Worm (Caenorhabditis elegans) whole organism, L3 larva: ENCODE data around the gene T25G12.13.
A peak's percentile ranks its signal among the peaks of the same experiment; 100 is the strongest.

Experiments
- ZK546.5 ChIP-seq: sonication (generic microtip); optimal IDR thresholded peaks from 2 replicates; lab custom pipeline; 2017; ENCODE audit warnings: missing biosample characterization, missing genetic modification characterization
- aly-2 ChIP-seq: fragments of 150-350 bp; optimal IDR thresholded peaks from 2 replicates; lab custom pipeline; 2014; ENCODE audit warnings: missing biosample characterization, missing genetic modification characterization
- ama-1 ChIP-seq: fragments of 150-350 bp; optimal IDR thresholded peaks from 2 replicates; lab custom pipeline; 2018
- ceh-16 ChIP-seq: sonication (generic microtip); optimal IDR thresholded peaks from 2 replicates; lab custom pipeline; 2017; ENCODE audit warnings: missing biosample characterization, missing genetic modification characterization
- ceh-28 ChIP-seq: fragments of 150-350 bp; optimal IDR thresholded peaks from 2 replicates; lab custom pipeline; 2014; ENCODE audit warnings: missing biosample characterization, missing genetic modification reagents, missing genetic modification characterization
- daf-12 ChIP-seq: fragments of 150-350 bp; optimal IDR thresholded peaks from 2 replicates; lab custom pipeline; 2014; ENCODE audit warnings: missing biosample characterization, missing genetic modification reagents, missing genetic modification characterization
- egl-5 ChIP-seq: fragments of 150-350 bp; optimal IDR thresholded peaks from 2 replicates; lab custom pipeline; 2017; ENCODE audit warnings: missing biosample characterization, missing genetic modification reagents, missing genetic modification characterization, inconsistent platforms
- elt-1 ChIP-seq: fragments of 150-350 bp; optimal IDR thresholded peaks from 2 replicates; lab custom pipeline; 2014; ENCODE audit warnings: missing biosample characterization, missing genetic modification characterization
- elt-2 ChIP-seq: sonication (generic microtip); optimal IDR thresholded peaks from 2 replicates; lab custom pipeline; 2016; ENCODE audit warnings: missing genetic modification reagents, mild to moderate bottlenecking, missing genetic modification characterization, missing compliant biosample characterization
- eor-1 ChIP-seq, 2 experiments: fragments of 150-350 bp; optimal IDR thresholded peaks; 2 replicates each; lab custom pipeline; 2014 to 2018; ENCODE audit warnings: missing biosample characterization in 2 of 2, missing genetic modification characterization in 2 of 2
- fkh-10 ChIP-seq: sonication (generic microtip); optimal IDR thresholded peaks from 2 replicates; lab custom pipeline; 2017; ENCODE audit warnings: missing biosample characterization, missing genetic modification reagents, missing genetic modification characterization
- fkh-2 ChIP-seq: fragments of 150-350 bp; optimal IDR thresholded peaks from 2 replicates; lab custom pipeline; 2014; ENCODE audit warnings: missing biosample characterization, missing genetic modification reagents, missing genetic modification characterization
- fos-1 ChIP-seq: fragments of 150-350 bp; optimal IDR thresholded peaks from 2 replicates; lab custom pipeline; 2014; ENCODE audit warnings: missing biosample characterization, missing genetic modification characterization
- jun-1 ChIP-seq: fragments of 150-350 bp; optimal IDR thresholded peaks from 2 replicates; lab custom pipeline; 2014; ENCODE audit warnings: missing biosample characterization, missing genetic modification reagents, missing genetic modification characterization
- lin-15B ChIP-seq: fragments of 150-350 bp; optimal IDR thresholded peaks from 2 replicates; lab custom pipeline; 2014; ENCODE audit warnings: missing biosample characterization, missing genetic modification characterization
- lin-39 ChIP-seq: fragments of 150-350 bp; optimal IDR thresholded peaks from 2 replicates; lab custom pipeline; 2018; ENCODE audit warnings: missing biosample characterization, missing genetic modification reagents, missing genetic modification characterization
- lsy-12 ChIP-seq: sonication (generic microtip); optimal IDR thresholded peaks from 2 replicates; lab custom pipeline; 2016; ENCODE audit warnings: mild to moderate bottlenecking, missing genetic modification characterization, missing compliant biosample characterization
- mml-1 ChIP-seq: fragments of 150-350 bp; sonication (generic microtip); optimal IDR thresholded peaks from 3 replicates; lab custom pipeline; 2014; ENCODE audit warnings: missing biosample characterization, missing genetic modification characterization
- nfya-1 ChIP-seq: sonication (generic microtip); optimal IDR thresholded peaks from 2 replicates; lab custom pipeline; 2017; ENCODE audit warnings: missing genetic modification characterization, mild to moderate bottlenecking, missing compliant biosample characterization, antibody characterized with exemption, moderate library complexity; ENCODE audit not compliant: insufficient read depth
- nhr-11 ChIP-seq: fragments of 150-350 bp; optimal IDR thresholded peaks from 2 replicates; lab custom pipeline; 2014; ENCODE audit warnings: missing biosample characterization, missing genetic modification characterization
- nhr-12 ChIP-seq: fragments of 150-350 bp; optimal IDR thresholded peaks from 2 replicates; lab custom pipeline; 2014; ENCODE audit warnings: missing biosample characterization, missing genetic modification characterization
- nhr-23 ChIP-seq: fragments of 150-350 bp; optimal IDR thresholded peaks from 2 replicates; lab custom pipeline; 2014; ENCODE audit warnings: missing biosample characterization, missing genetic modification reagents, missing genetic modification characterization
- nhr-237 ChIP-seq: fragments of 150-350 bp; optimal IDR thresholded peaks from 2 replicates; lab custom pipeline; 2014; ENCODE audit warnings: missing biosample characterization, missing genetic modification characterization
- nhr-25 ChIP-seq: sonication (generic microtip); optimal IDR thresholded peaks from 2 replicates; lab custom pipeline; 2017; ENCODE audit warnings: missing biosample characterization, missing genetic modification characterization
- nhr-28 ChIP-seq: fragments of 150-350 bp; optimal IDR thresholded peaks from 2 replicates; lab custom pipeline; 2014; ENCODE audit warnings: missing biosample characterization, missing genetic modification characterization
- nhr-43 ChIP-seq: sonication (generic microtip); optimal IDR thresholded peaks from 2 replicates; lab custom pipeline; 2016; ENCODE audit warnings: mild to moderate bottlenecking, missing genetic modification characterization, missing compliant biosample characterization; ENCODE audit not compliant: poor library complexity, severe bottlenecking
- nhr-67 ChIP-seq: fragments of 150-350 bp; optimal IDR thresholded peaks from 2 replicates; lab custom pipeline; 2014; ENCODE audit warnings: missing biosample characterization, missing genetic modification characterization
- pha-4 ChIP-seq: fragments of 150-350 bp; optimal IDR thresholded peaks from 2 replicates; lab custom pipeline; 2014; ENCODE audit warnings: missing biosample characterization, missing genetic modification reagents, missing genetic modification characterization
- pqm-1 ChIP-seq: fragments of 150-350 bp; optimal IDR thresholded peaks from 2 replicates; lab custom pipeline; 2017; ENCODE audit warnings: missing biosample characterization, missing genetic modification characterization, inconsistent platforms
- sea-2 ChIP-seq: fragments of 150-350 bp; sonication (generic microtip); optimal IDR thresholded peaks from 4 replicates; lab custom pipeline; 2014; ENCODE audit warnings: missing biosample characterization, missing genetic modification reagents, missing genetic modification characterization
- skn-1 ChIP-seq: fragments of 150-350 bp; optimal IDR thresholded peaks from 2 replicates; lab custom pipeline; 2014; ENCODE audit warnings: missing biosample characterization, missing genetic modification characterization
- snpc-4 ChIP-seq: fragments of 150-350 bp; optimal IDR thresholded peaks from 2 replicates; lab custom pipeline; 2014; ENCODE audit warnings: missing biosample characterization, missing genetic modification characterization
- tbx-2 ChIP-seq: sonication (generic microtip); optimal IDR thresholded peaks from 2 replicates; lab custom pipeline; 2016; ENCODE audit warnings: mild to moderate bottlenecking, missing genetic modification characterization, missing compliant biosample characterization
- unc-39 ChIP-seq: sonication (generic microtip); optimal IDR thresholded peaks from 4 replicates; lab custom pipeline; 2017; ENCODE audit warnings: missing biosample characterization, missing genetic modification characterization
- unc-62 ChIP-seq: fragments of 150-350 bp; sonication (generic microtip); optimal IDR thresholded peaks from 4 replicates; lab custom pipeline; 2014; ENCODE audit warnings: missing biosample characterization, missing genetic modification reagents, missing genetic modification characterization
- zag-1 ChIP-seq: fragments of 150-350 bp; optimal IDR thresholded peaks from 2 replicates; lab custom pipeline; 2014; ENCODE audit warnings: missing biosample characterization, missing genetic modification characterization
- ztf-11 ChIP-seq: fragments of 150-350 bp; optimal IDR thresholded peaks from 2 replicates; lab custom pipeline; 2014; ENCODE audit warnings: missing biosample characterization, missing genetic modification characterization

The T25G12.13 gene

DNA sequence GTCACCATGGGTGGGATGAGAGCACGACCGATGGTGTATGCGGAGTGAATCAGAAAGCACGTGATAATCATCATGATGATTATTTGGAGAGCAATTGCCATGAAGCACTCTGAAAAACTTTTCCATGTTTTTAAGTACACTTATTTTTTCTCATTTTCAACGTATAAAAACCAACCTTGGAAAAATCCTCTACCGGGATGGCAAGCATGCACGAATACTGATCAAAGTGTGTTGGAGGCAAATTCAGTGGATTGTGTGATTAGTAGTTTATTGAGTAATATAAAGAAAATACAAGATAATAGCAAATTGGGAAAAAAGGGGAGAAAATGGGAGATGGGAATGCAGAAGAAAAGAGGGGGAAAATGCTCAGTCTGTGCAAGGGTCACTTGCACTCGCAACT, 5.7 kb upstream of the T25G12.13 start, which contains the start of gene T25G12.11:
TSS of gene T25G12.11 (minus strand) at position 101 of the 400 bp plus-strand sequence.
- TF ChIP-seq pqm-1 (tag; lab: Kevin White, UChicago), result no peak
- no peak for TF ChIP-seq nhr-28 (tag; lab: Kevin White, UChicago)
- no peak for TF ChIP-seq zag-1 (tag; lab: Kevin White, UChicago)
- TF ChIP-seq nhr-11 (tag; lab: Kevin White, UChicago), result no peak
- TF ChIP-seq lsy-12, result no peak
- no peak for TF ChIP-seq jun-1 (tag; lab: Kevin White, UChicago)
- TF ChIP-seq nfya-1, result no peak
- no peak for TF ChIP-seq nhr-237 (tag; lab: Kevin White, UChicago)
- TF ChIP-seq snpc-4, result no peak
- no peak for TF ChIP-seq lin-15B
- TF ChIP-seq fkh-2 (tag; lab: Kevin White, UChicago), result no peak
- no peak for TF ChIP-seq ceh-16 (tag; lab: Kevin White, UChicago)
- TF ChIP-seq nhr-43, result no peak
- TF ChIP-seq elt-1 (tag; lab: Kevin White, UChicago), result no peak
- no peak for TF ChIP-seq daf-12
- no peak for TF ChIP-seq aly-2
- no peak for TF ChIP-seq ceh-28

DNA sequence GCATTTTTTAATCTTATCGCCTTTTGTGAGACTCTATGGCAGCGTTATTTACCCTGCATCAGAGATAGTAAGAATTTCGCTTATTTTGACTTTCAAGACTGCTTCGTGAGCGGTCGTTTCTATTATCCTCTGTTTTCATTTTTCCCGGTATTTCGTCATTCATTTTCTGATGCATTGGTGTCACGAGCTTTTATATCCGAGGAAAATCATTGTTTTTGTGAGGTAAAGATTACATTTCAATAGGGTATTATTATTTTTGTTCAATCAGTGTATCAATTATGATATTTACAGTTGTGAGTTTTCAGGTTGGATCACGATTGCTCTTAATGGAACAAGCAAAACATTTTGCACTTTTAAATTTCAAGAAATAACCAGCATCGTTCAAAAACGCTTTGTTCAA, 4.1 kb downstream of the T25G12.13 start:
- TF ChIP-seq elt-2 (tag; lab: Kevin White, UChicago), result peak; percentile 26
- TF ChIP-seq sea-2, result no peak

DNA sequence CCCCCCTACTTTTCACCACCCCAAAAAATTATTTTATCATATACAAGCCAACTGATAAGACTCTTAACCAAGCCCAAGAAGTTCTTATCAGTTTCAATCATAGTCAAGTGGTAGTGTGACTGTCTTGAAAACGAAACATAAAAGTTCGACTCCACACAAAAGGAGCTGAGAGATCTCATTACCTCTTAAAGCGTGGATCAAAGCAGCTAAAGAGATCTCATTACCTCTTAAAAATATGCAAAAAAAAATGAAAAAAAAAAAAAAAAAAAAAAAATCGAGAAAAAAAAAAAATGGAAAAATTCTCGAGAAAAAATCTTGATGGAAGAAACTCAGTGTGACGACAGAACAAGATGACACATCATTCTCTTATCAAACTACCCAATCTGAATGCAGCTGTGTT, 12.6 kb downstream of the T25G12.13 start:
- TF ChIP-seq pqm-1 (tag; lab: Kevin White, UChicago), result peak; percentile 25
- TF ChIP-seq elt-2 (tag; lab: Kevin White, UChicago), result peak; percentile 88

DNA sequence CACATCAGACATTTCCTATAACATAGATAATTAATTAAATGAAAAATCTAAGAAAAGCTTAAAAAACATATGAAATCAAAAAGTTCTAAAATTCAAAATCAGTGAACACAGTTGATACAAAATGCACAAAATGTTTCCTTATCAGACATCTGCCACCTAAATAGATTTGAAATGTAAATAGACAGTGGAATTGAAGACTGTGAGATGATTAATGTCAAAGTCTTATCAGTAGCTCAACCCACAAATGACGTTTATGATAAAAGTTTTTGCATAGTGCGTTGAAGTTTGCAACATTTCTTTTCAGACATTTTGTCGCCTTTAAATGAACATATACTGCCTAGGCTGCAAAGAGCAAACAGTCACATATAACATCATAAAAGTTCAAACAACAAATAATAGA, 13.6 kb downstream of the T25G12.13 start, which contains the start of gene Y40C7B.4:
TSS of gene Y40C7B.4 (minus strand) at position 19 of the 400 bp plus-strand sequence.
- TF ChIP-seq pha-4, result peak; percentile 67
- no peak for TF ChIP-seq sea-2
- TF ChIP-seq skn-1 (tag; lab: Kevin White, UChicago), result no peak
- TF ChIP-seq fos-1, result no peak
- no peak for TF ChIP-seq lin-39 (tag; lab: Kevin White, UChicago)
- no peak for TF ChIP-seq snpc-4
- peak; percentile 97 for TF ChIP-seq elt-2 (tag; lab: Kevin White, UChicago)
- TF ChIP-seq unc-39 (tag; lab: Kevin White, UChicago), result no peak
- TF ChIP-seq lin-15B, result no peak
- no peak for TF ChIP-seq fkh-10
- no peak for TF ChIP-seq nhr-12
- no peak for TF ChIP-seq egl-5 (tag; lab: Kevin White, UChicago)
- no peak for TF ChIP-seq ZK546.5 (tag; lab: Kevin White, UChicago)
- no peak for TF ChIP-seq unc-62 (GFP tag; lab: Kevin White, UChicago)
- TF ChIP-seq nfya-1, result no peak
- TF ChIP-seq lsy-12, result no peak
- no peak for TF ChIP-seq nhr-25 (tag; lab: Kevin White, UChicago)
- no peak for TF ChIP-seq ama-1 (lab: Kevin White, UChicago)
- no peak for TF ChIP-seq ztf-11
- TF ChIP-seq mml-1, result no peak
- no peak for TF ChIP-seq zag-1 (tag; lab: Kevin White, UChicago)
- no peak for TF ChIP-seq nhr-67
- TF ChIP-seq nhr-23 (tag; lab: Kevin White, UChicago), result no peak
- TF ChIP-seq pqm-1 (tag; lab: Kevin White, UChicago), result peak; percentile 93
- TF ChIP-seq tbx-2, result no peak
- TF ChIP-seq elt-1 (tag; lab: Kevin White, UChicago), result no peak
- TF ChIP-seq eor-1 (tag; optimal IDR thresholded peaks at IDR 0.05; lab: Kevin White, UChicago), result no peak
- no peak for TF ChIP-seq fkh-2 (tag; lab: Kevin White, UChicago)
- TF ChIP-seq jun-1 (tag; lab: Kevin White, UChicago), result peak; percentile 56

DNA sequence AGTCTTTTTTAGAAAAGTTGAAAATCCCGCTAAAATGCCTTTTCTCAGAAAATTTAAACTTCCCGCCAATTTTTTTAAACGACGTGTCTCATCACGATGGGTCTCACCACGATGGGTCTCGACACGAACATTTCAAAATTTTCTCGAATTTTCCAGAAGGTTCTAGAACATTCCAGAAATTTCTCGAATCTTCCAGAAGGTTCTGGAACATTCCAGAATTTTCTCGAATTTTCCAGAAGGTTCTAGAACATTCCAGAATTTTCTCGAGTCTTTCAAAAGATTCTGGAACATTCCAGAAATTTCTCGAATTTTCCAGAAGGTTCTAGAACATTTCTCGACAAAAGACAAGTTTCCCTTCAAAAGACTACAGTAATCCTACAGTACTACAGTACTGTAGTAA, 45.2 kb downstream of the T25G12.13 start:
- TF ChIP-seq pha-4, result no peak
